Fruit fly (Drosophila melanogaster) whole organism, embryonic: ENCODE data around the gene CG12057.

Experiments
- Atf-2 ChIP-seq: fragments of 200-800 bp; sonication (Bioruptor generic); optimal IDR thresholded peaks from 2 replicates; lab custom pipeline; 2016; ENCODE audit warnings: missing biosample characterization, missing genetic modification characterization
- CG10209 ChIP-seq: fragments of 200-800 bp; sonication (Bioruptor generic); optimal IDR thresholded peaks from 3 replicates; lab custom pipeline; 2017; ENCODE audit warnings: missing biosample characterization, mild to moderate bottlenecking, missing genetic modification characterization, missing genetic modification reagents
- CG1024 ChIP-seq: fragments of 200-800 bp; sonication (Bioruptor generic); IDR thresholded peaks from 2 replicates; pipeline ENCODE4 v1.3.6; 2022; ENCODE audit warnings: missing biosample characterization, missing genetic modification characterization
- CG11560 ChIP-seq: fragments of 200-800 bp; sonication (Bioruptor generic); IDR thresholded peaks from 3 replicates; pipeline ENCODE4 v1.3.6; 2022; ENCODE audit warnings: missing biosample characterization, missing genetic modification characterization
- CG12071 ChIP-seq: fragments of 200-800 bp; sonication (Bioruptor generic); optimal IDR thresholded peaks from 3 replicates; lab custom pipeline; 2018; ENCODE audit warnings: missing biosample characterization, mild to moderate bottlenecking, missing genetic modification characterization
- CG12219 ChIP-seq: fragments of 200-800 bp; sonication (Bioruptor generic); optimal IDR thresholded peaks from 3 replicates; lab custom pipeline; 2018; ENCODE audit warnings: missing biosample characterization, mild to moderate bottlenecking, missing genetic modification characterization
- CG12769 ChIP-seq: fragments of 200-800 bp; sonication (Bioruptor generic); optimal IDR thresholded peaks from 2 replicates; lab custom pipeline; 2019; ENCODE audit warnings: missing biosample characterization, mild to moderate bottlenecking, missing genetic modification characterization, moderate library complexity
- CG14860 ChIP-seq: fragments of 200-800 bp; sonication (Bioruptor generic); IDR thresholded peaks from 3 replicates; pipeline ENCODE4 v1.3.6; 2022; ENCODE audit warnings: missing biosample characterization, missing genetic modification characterization; ENCODE audit not compliant: partially characterized antibody
- CG1832 ChIP-seq: fragments of 200-800 bp; sonication (Bioruptor generic); optimal IDR thresholded peaks from 2 replicates; lab custom pipeline; 2017; ENCODE audit warnings: missing biosample characterization, mild to moderate bottlenecking, missing genetic modification characterization, inconsistent platforms
- CG2120 ChIP-seq: fragments of 200-800 bp; sonication (Bioruptor generic); optimal IDR thresholded peaks from 3 replicates; lab custom pipeline; 2016; ENCODE audit warnings: missing biosample characterization, missing genetic modification characterization
- CG2202 ChIP-seq: fragments of 200-800 bp; sonication (Bioruptor generic); optimal IDR thresholded peaks from 2 replicates; lab custom pipeline; 2018; ENCODE audit warnings: missing biosample characterization, mild to moderate bottlenecking, missing genetic modification characterization
- CG32532 ChIP-seq: fragments of 200-800 bp; sonication (Bioruptor generic); IDR thresholded peaks from 2 replicates; pipeline ENCODE4 v1.3.6; 2022; ENCODE audit warnings: missing biosample characterization, missing genetic modification characterization
- CG3407 ChIP-seq: fragments of 200-800 bp; sonication (Bioruptor generic); optimal IDR thresholded peaks from 2 replicates; lab custom pipeline; 2018; ENCODE audit warnings: missing biosample characterization, mild to moderate bottlenecking, missing genetic modification characterization
- CG3726 ChIP-seq: fragments of 200-800 bp; sonication (Bioruptor generic); IDR thresholded peaks from 3 replicates; pipeline ENCODE4, ENCODE4 v1.3.6; 2022; ENCODE audit warnings: missing biosample characterization, missing genetic modification characterization
- CG6272 ChIP-seq: fragments of 200-800 bp; sonication (Bioruptor generic); IDR thresholded peaks from 2 replicates; pipeline ENCODE4 v1.3.6; 2022; ENCODE audit warnings: missing biosample characterization, missing genetic modification characterization
- CG6813 ChIP-seq: fragments of 200-800 bp; sonication (Bioruptor generic); optimal IDR thresholded peaks from 2 replicates; lab custom pipeline; 2017; ENCODE audit warnings: missing biosample characterization, missing genetic modification characterization, mild to moderate bottlenecking, moderate library complexity, missing genetic modification reagents
- CG7556 ChIP-seq: fragments of 200-800 bp; sonication (Bioruptor generic); optimal IDR thresholded peaks from 2 replicates; lab custom pipeline; 2017; ENCODE audit warnings: missing biosample characterization, mild to moderate bottlenecking, missing genetic modification characterization
- CG8290 ChIP-seq, 3 experiments: fragments of 200-800 bp; sonication (Bioruptor generic); optimal IDR thresholded peaks; 2 replicates each; lab custom pipeline; 2016 to 2019; ENCODE audit warnings: missing biosample characterization in 3 of 3, missing genetic modification characterization in 3 of 3, mild to moderate bottlenecking in 2 of 3, moderate library complexity in 1 of 3
- CG9215 ChIP-seq: fragments of 200-800 bp; sonication (Bioruptor generic); IDR thresholded peaks from 2 replicates; pipeline ENCODE4 v1.3.6; 2022; ENCODE audit warnings: missing biosample characterization, missing genetic modification characterization
- CG9609 ChIP-seq: fragments of 200-800 bp; sonication (Bioruptor generic); optimal IDR thresholded peaks from 3 replicates; lab custom pipeline; 2016; ENCODE audit warnings: missing biosample characterization, missing genetic modification characterization
- CrebB ChIP-seq: fragments of 200-800 bp; sonication (Bioruptor generic); optimal IDR thresholded peaks from 3 replicates; lab custom pipeline; 2018; ENCODE audit warnings: missing biosample characterization, mild to moderate bottlenecking, missing genetic modification characterization
- Dad ChIP-seq: fragments of 200-800 bp; sonication (Bioruptor generic); optimal IDR thresholded peaks from 3 replicates; lab custom pipeline; 2016; ENCODE audit warnings: missing biosample characterization, missing genetic modification characterization
- Dbx ChIP-seq: fragments of 200-800 bp; sonication (Bioruptor generic); IDR thresholded peaks from 3 replicates; pipeline ENCODE4 v1.3.6; 2022; ENCODE audit warnings: missing biosample characterization, missing genetic modification characterization
- Dll ChIP-seq: fragments of 200-800 bp; sonication (Bioruptor generic); IDR thresholded peaks from 4 replicates; pipeline ENCODE4 v1.3.6; 2022; ENCODE audit warnings: missing biosample characterization, missing genetic modification characterization; ENCODE audit not compliant: partially characterized antibody
- Elba2 ChIP-seq: fragments of 200-800 bp; sonication (Bioruptor generic); optimal IDR thresholded peaks from 3 replicates; lab custom pipeline; 2016; ENCODE audit warnings: missing biosample characterization, missing genetic modification characterization
- Lpt ChIP-seq: fragments of >200 bp; optimal IDR thresholded peaks from 2 replicates; lab custom pipeline; 2018; ENCODE audit warnings: missing biosample characterization, missing genetic modification characterization
- Mad ChIP-seq: fragments of 200-800 bp; sonication (Bioruptor generic); optimal IDR thresholded peaks from 2 replicates; lab custom pipeline; 2016; ENCODE audit warnings: missing biosample characterization, missing genetic modification characterization
- Med ChIP-seq: fragments of 200-800 bp; sonication (Bioruptor generic); peaks from one replicate; lab custom pipeline; 2016; ENCODE audit warnings: missing biosample characterization, missing genetic modification characterization, mild to moderate bottlenecking, inconsistent platforms, moderate library complexity
- NK7.1 ChIP-seq: fragments of 200-800 bp; sonication (Bioruptor generic); optimal IDR thresholded peaks from 3 replicates; lab custom pipeline; 2016; ENCODE audit warnings: missing biosample characterization, missing genetic modification characterization
- Nf-YB ChIP-seq: fragments of 200-800 bp; sonication (Bioruptor generic); optimal IDR thresholded peaks from 3 replicates; lab custom pipeline; 2019; ENCODE audit warnings: missing biosample characterization, mild to moderate bottlenecking, missing genetic modification characterization, moderate library complexity
- NfI ChIP-seq: fragments of 200-800 bp; sonication (Bioruptor generic); optimal IDR thresholded peaks from 3 replicates; lab custom pipeline; 2018; ENCODE audit warnings: missing biosample characterization, mild to moderate bottlenecking, missing genetic modification characterization, moderate library complexity
- Six4 ChIP-seq: fragments of 200-800 bp; sonication (Bioruptor generic); optimal IDR thresholded peaks from 2 replicates; lab custom pipeline; 2016; ENCODE audit warnings: missing biosample characterization, missing genetic modification characterization
- al ChIP-seq: fragments of 200-800 bp; sonication (Bioruptor generic); IDR thresholded peaks from 2 replicates; pipeline ENCODE4 v1.3.6; 2022; ENCODE audit warnings: missing biosample characterization, missing genetic modification characterization
- ara ChIP-seq: fragments of 200-800 bp; sonication (Bioruptor generic); IDR thresholded peaks from 2 replicates; pipeline ENCODE4 v1.3.6; 2022; ENCODE audit warnings: missing biosample characterization, missing genetic modification characterization
- bcd ChIP-seq: fragments of 200-800 bp; sonication (Bioruptor generic); optimal IDR thresholded peaks from 2 replicates; lab custom pipeline; 2017; ENCODE audit warnings: missing biosample characterization, mild to moderate bottlenecking, missing genetic modification characterization
- bsh ChIP-seq, 2 experiments: fragments of 200-800 bp; sonication (Bioruptor generic); optimal IDR thresholded peaks; 2 replicates each; lab custom pipeline; 2017 to 2018; ENCODE audit warnings: mild to moderate bottlenecking in 2 of 2, missing biosample characterization in 2 of 2, missing genetic modification characterization in 2 of 2, moderate library complexity in 1 of 2
- crc ChIP-seq: fragments of 200-800 bp; sonication (Bioruptor generic); optimal IDR thresholded peaks from 2 replicates; lab custom pipeline; 2016; ENCODE audit warnings: missing biosample characterization, missing genetic modification characterization
- croc ChIP-seq: fragments of 200-800 bp; sonication (Bioruptor generic); conservative IDR thresholded peaks from 3 replicates; pipeline ENCODE4 v1.3.6; 2022; ENCODE audit warnings: missing biosample characterization, missing genetic modification characterization
- dm ChIP-seq: fragments of 200-800 bp; sonication (Bioruptor generic); optimal IDR thresholded peaks from 3 replicates; lab custom pipeline; 2016; ENCODE audit warnings: missing biosample characterization, missing genetic modification characterization
- en ChIP-seq: fragments of 200-800 bp; sonication (Bioruptor generic); optimal IDR thresholded peaks from 2 replicates; lab custom pipeline; 2016; ENCODE audit warnings: missing biosample characterization, missing genetic modification characterization
- ewg ChIP-seq: fragments of 200-800 bp; sonication (Bioruptor generic); optimal IDR thresholded peaks from 3 replicates; lab custom pipeline; 2017; ENCODE audit warnings: mild to moderate bottlenecking, missing biosample characterization, missing genetic modification reagents, missing genetic modification characterization
- ham ChIP-seq: fragments of 200-800 bp; sonication (Bioruptor generic); IDR thresholded peaks from 2 replicates; pipeline ENCODE4 v1.3.6; 2022; ENCODE audit warnings: missing biosample characterization, missing genetic modification characterization
- jigr1 ChIP-seq: fragments of 200-800 bp; sonication (Bioruptor generic); IDR thresholded peaks from 3 replicates; pipeline ENCODE4 v1.3.6; 2022; ENCODE audit warnings: missing biosample characterization, missing genetic modification characterization
- kay ChIP-seq: fragments of 200-800 bp; sonication (Bioruptor generic); optimal IDR thresholded peaks from 2 replicates; lab custom pipeline; 2016; ENCODE audit warnings: missing biosample characterization, missing genetic modification characterization
- ken ChIP-seq: fragments of 200-800 bp; sonication (Bioruptor generic); IDR thresholded peaks from 3 replicates; pipeline ENCODE4 v1.3.6; 2022; ENCODE audit warnings: missing biosample characterization, missing genetic modification characterization
- org-1 ChIP-seq: fragments of 200-800 bp; sonication (Bioruptor generic); optimal IDR thresholded peaks from 2 replicates; lab custom pipeline; 2017; ENCODE audit warnings: missing biosample characterization, missing genetic modification characterization
- pfk ChIP-seq: fragments of 200-800 bp; sonication (Bioruptor generic); optimal IDR thresholded peaks from 2 replicates; lab custom pipeline; 2018; ENCODE audit warnings: missing biosample characterization, mild to moderate bottlenecking, missing genetic modification characterization, moderate library complexity
- seq ChIP-seq: fragments of 200-800 bp; sonication (Bioruptor generic); IDR thresholded peaks from 2 replicates; pipeline ENCODE4 v1.3.6; 2022; ENCODE audit warnings: missing biosample characterization, missing genetic modification characterization
- sim ChIP-seq: fragments of 200-800 bp; sonication (Bioruptor generic); IDR thresholded peaks from 2 replicates; pipeline ENCODE4 v1.3.6; 2022; ENCODE audit warnings: missing biosample characterization, missing genetic modification characterization
- stc ChIP-seq: fragments of 200-800 bp; sonication (Bioruptor generic); IDR thresholded peaks from 2 replicates; pipeline ENCODE4 v1.3.6; 2022; ENCODE audit warnings: missing biosample characterization, missing genetic modification characterization
- zf30C ChIP-seq: fragments of 200-800 bp; sonication (Bioruptor generic); optimal IDR thresholded peaks from 3 replicates; lab custom pipeline; 2018; ENCODE audit warnings: missing biosample characterization, mild to moderate bottlenecking, missing genetic modification characterization

Gene CG12057

dm6 chrX:9196362-9196761 lies 4.9 kb downstream of the CG12057 start, which contains the start of gene CG12118 (continued):
- TF ChIP-seq CG11560 (tag; lab: Robert Waterston, UW) (peak; percentile 55; the same call in 1 of the 3 replicates), zf30C (no peak), NK7.1 (no peak), Dbx (GFP tag; lab: Robert Waterston, UW) (peak; percentile 82), CG6272 (GFP tag; lab: Robert Waterston, UW) (peak; percentile 80), CG1832 (GFP tag; lab: Kevin White, UChicago) (no peak), CG3726 (GFP tag; lab: Robert Waterston, UW) (peak; percentile 5; the same call in 1 of the 3 replicates), kay (peak; percentile 62), crc (GFP tag; lab: Kevin White, UChicago) (no peak), CG2120 (GFP tag; lab: Kevin White, UChicago) (peak; percentile 86), sim (GFP tag; lab: Robert Waterston, UW) (no peak), CG3407 (GFP tag; lab: Kevin White, UChicago) (peak; percentile 48), ewg (peak; percentile 33), Elba2 (GFP tag; lab: Kevin White, UChicago) (peak; percentile 23), al (GFP tag; lab: Robert Waterston, UW) (peak; percentile 86), Lpt (no peak), CG32532 (GFP tag; lab: Robert Waterston, UW) (peak; percentile 82), org-1 (peak; percentile 28), CG9609 (GFP tag; lab: Kevin White, UChicago) (peak; percentile 7), en (no peak), CG12769 (tag; lab: Kevin White, UChicago) (no peak), stc (GFP tag; lab: Robert Waterston, UW) (peak; percentile 66; the same call in 1 of the 2 replicates), Nf-YB (GFP tag; lab: Kevin White, UChicago) (peak; percentile 53), CG8290 (GFP tag; optimal IDR thresholded peaks at IDR 0.05; lab: Kevin White, UChicago) (peak; percentile 78), CG8290 (tag; optimal IDR thresholded peaks at IDR 0.05; lab: Kevin White, UChicago) (peak; percentile 42 to 43), CG12219 (GFP tag; lab: Kevin White, UChicago) (no peak), Six4 (peak; percentile 72), NfI (GFP tag; lab: Kevin White, UChicago) (peak; percentile 62), CG7556 (peak; percentile 78), CG1024 (peak; percentile 70), seq (peak; percentile 73), croc (GFP tag; lab: Robert Waterston, UW) (peak; percentile 39; the same call in 2 of the 3 replicates), Atf-2 (peak; percentile 9), Med (GFP tag; lab: Kevin White, UChicago) (peak; percentile 61), ken (GFP tag; lab: Robert Waterston, UW) (peak; percentile 87), jigr1 (GFP tag; lab: Robert Waterston, UW) (no peak), CG2202 (tag; lab: Kevin White, UChicago) (peak; percentile 39), ara (GFP tag; lab: Robert Waterston, UW) (peak; percentile 73), bcd (peak; percentile 58), CrebB (no peak), Dad (GFP tag; lab: Kevin White, UChicago) (no peak), Mad (GFP tag; lab: Kevin White, UChicago) (peak; percentile 74), CG10209 (peak; percentile 80), bsh (GFP tag; optimal IDR thresholded peaks at IDR 0.05; lab: Kevin White, UChicago) (peak in 1 of 2 experiments; percentile 84), CG12071 (no peak), Dll (GFP tag; lab: Robert Waterston, UW) (peak; percentile 97), ham (GFP tag; lab: Robert Waterston, UW) (peak; percentile 33; the same call in 1 of the 2 replicates), dm (GFP tag; lab: Kevin White, UChicago) (no peak), CG6813 (GFP tag; lab: Kevin White, UChicago) (peak; percentile 17), pfk (GFP tag; lab: Kevin White, UChicago) (no peak), CG9215 (peak; percentile 60), CG14860 (GFP tag; lab: Robert Waterston, UW) (peak; percentile 78)
